Fruit fly (Drosophila melanogaster) whole organism, adult: ENCODE measurements around the gene CG32365.

Experiments used
- CG14711 ChIP-seq: fragments of 200-800 bp; sonication (Bioruptor generic); optimal IDR thresholded peaks from 2 replicates; lab custom pipeline; 2018; ENCODE audit warnings: missing biosample characterization, mild to moderate bottlenecking, missing genetic modification characterization, moderate library complexity
- CG5204 ChIP-seq: fragments of 200-800 bp; sonication (Bioruptor generic); optimal IDR thresholded peaks from 2 replicates; lab custom pipeline; 2016; ENCODE audit warnings: missing biosample characterization, missing genetic modification characterization
- Crg-1 ChIP-seq: fragments of 200-800 bp; sonication (Bioruptor generic); optimal IDR thresholded peaks from 2 replicates; lab custom pipeline; 2016; ENCODE audit warnings: missing biosample characterization, missing genetic modification characterization
- Mnt ChIP-seq: fragments of 200-800 bp; sonication (Bioruptor generic); optimal IDR thresholded peaks from 2 replicates; lab custom pipeline; 2016; ENCODE audit warnings: missing biosample characterization, mild to moderate bottlenecking, missing genetic modification characterization
- bab1 ChIP-seq: fragments of 200-800 bp; sonication (Bioruptor generic); optimal IDR thresholded peaks from 3 replicates; lab custom pipeline; 2019; ENCODE audit warnings: missing biosample characterization, mild to moderate bottlenecking, missing genetic modification characterization, moderate library complexity
- kay ChIP-seq: fragments of 200-800 bp; sonication (Bioruptor generic); peaks from one replicate; lab custom pipeline; 2016; ENCODE audit warnings: missing biosample characterization, missing genetic modification characterization, borderline replicate concordance
- pad ChIP-seq: fragments of 200-800 bp; sonication (Bioruptor generic); optimal IDR thresholded peaks from 3 replicates; lab custom pipeline; 2017; ENCODE audit warnings: missing biosample characterization, missing genetic modification characterization, mild to moderate bottlenecking, moderate library complexity, missing genetic modification reagents

DNA sequence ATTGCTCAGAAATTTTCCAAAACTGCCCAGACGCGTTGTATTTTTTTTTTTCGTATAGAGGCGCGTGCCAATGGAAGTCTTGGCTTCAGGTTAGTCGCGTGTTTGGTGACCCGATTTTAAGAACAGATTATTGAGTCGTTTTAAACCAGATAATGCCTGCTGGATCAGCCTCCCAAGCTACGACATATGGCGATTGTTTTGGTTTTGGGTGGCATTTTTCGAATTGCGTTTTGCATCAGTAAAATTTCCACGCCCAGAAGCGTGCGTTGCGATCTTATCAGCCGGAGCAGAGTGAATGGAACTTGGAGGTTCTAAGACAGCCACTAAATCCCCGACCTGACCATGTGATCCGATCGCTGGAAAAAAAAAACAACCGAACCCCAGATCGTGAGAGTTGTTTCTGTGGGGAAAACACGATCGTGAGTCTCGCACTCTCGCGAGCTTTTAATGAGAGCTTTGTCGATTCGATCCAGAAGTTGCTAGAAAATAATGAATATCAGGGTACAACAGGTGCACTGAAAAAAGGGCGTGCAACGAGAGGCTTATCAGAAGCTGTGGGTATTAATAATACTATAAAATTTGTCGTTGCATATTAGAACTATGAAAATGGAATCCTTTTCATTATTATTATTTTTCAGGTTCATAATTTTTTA, 3.6 kb upstream of the CG32365 start:
- TF ChIP-seq bab1 (GFP tag; lab: Kevin White, UChicago): no peak
- TF ChIP-seq CG5204: no peak
- TF ChIP-seq Mnt (GFP tag; lab: Kevin White, UChicago): peak; percentile 67
- peak; percentile 94 for TF ChIP-seq kay (GFP tag; lab: Kevin White, UChicago)
- no peak for TF ChIP-seq Crg-1 (GFP tag; lab: Kevin White, UChicago)
- no peak for TF ChIP-seq CG14711 (tag; lab: Kevin White, UChicago)
- TF ChIP-seq pad: no peak
